Worm (Caenorhabditis elegans) whole organism, L1 larva: ENCODE data around the gene ZK1248.19.

Experiments used
- C04F5.9 ChIP-seq: sonication (generic microtip); optimal IDR thresholded peaks from 2 replicates; lab custom pipeline; 2016; ENCODE audit warnings: missing genetic modification characterization, missing compliant biosample characterization
- C16A3.4 ChIP-seq: fragments of 150-350 bp; optimal IDR thresholded peaks from 2 replicates; lab custom pipeline; 2014; ENCODE audit warnings: missing biosample characterization, missing genetic modification characterization
- F16B12.6 ChIP-seq: fragments of 150-350 bp; optimal IDR thresholded peaks from 2 replicates; lab custom pipeline; 2014; ENCODE audit warnings: missing biosample characterization, missing genetic modification characterization
- aha-1 ChIP-seq: fragments of 150-350 bp; optimal IDR thresholded peaks from 2 replicates; lab custom pipeline; 2014; ENCODE audit warnings: missing biosample characterization, missing genetic modification characterization
- alr-1 ChIP-seq: fragments of 200-800 bp; sonication (Bioruptor generic); optimal IDR thresholded peaks from 2 replicates; lab custom pipeline; 2018; ENCODE audit warnings: borderline replicate concordance, mild to moderate bottlenecking, missing genetic modification characterization, missing compliant biosample characterization
- aly-2 ChIP-seq: fragments of 150-350 bp; optimal IDR thresholded peaks from 2 replicates; lab custom pipeline; 2014; ENCODE audit warnings: missing biosample characterization, missing genetic modification characterization
- ama-1 ChIP-seq: fragments of 150-350 bp; optimal IDR thresholded peaks from 2 replicates; lab custom pipeline; 2014
- blmp-1 ChIP-seq: fragments of 150-350 bp; optimal IDR thresholded peaks from 2 replicates; lab custom pipeline; 2014; ENCODE audit warnings: missing biosample characterization, missing genetic modification characterization
- ceh-63 ChIP-seq: fragments of 200-800 bp; sonication (Bioruptor generic); optimal IDR thresholded peaks from 2 replicates; lab custom pipeline; 2018; ENCODE audit warnings: mild to moderate bottlenecking, missing genetic modification characterization, missing compliant biosample characterization
- ceh-8 ChIP-seq: fragments of 200-800 bp; sonication (Bioruptor generic); optimal IDR thresholded peaks from 2 replicates; lab custom pipeline; 2018; ENCODE audit warnings: mild to moderate bottlenecking, missing genetic modification characterization, moderate library complexity, missing compliant biosample characterization
- ceh-82 ChIP-seq, 3 experiments: fragments of 150-350 bp in 1 of 3; sonication (generic microtip) in 2 of 3; optimal IDR thresholded peaks; 2 replicates each; lab custom pipeline; 2014 to 2017; ENCODE audit warnings: missing biosample characterization in 3 of 3, missing genetic modification characterization in 3 of 3
- dpl-1 ChIP-seq, 3 experiments: fragments of 150-350 bp in 2 of 3; sonication (generic microtip) in 1 of 3; optimal IDR thresholded peaks; 2 replicates each; lab custom pipeline; 2014 to 2017; ENCODE audit warnings: missing biosample characterization in 3 of 3, missing genetic modification characterization in 3 of 3, missing genetic modification reagents in 3 of 3
- dsc-1 ChIP-seq: sonication (generic microtip); optimal IDR thresholded peaks from 2 replicates; lab custom pipeline; 2016; ENCODE audit warnings: mild to moderate bottlenecking, missing genetic modification characterization, missing compliant biosample characterization
- efl-1 ChIP-seq, 4 experiments: fragments of 150-350 bp; optimal IDR thresholded peaks in 3 of 4; peaks in 1 of 4; 1 replicate in 1 of 4; 2 replicates in 3 of 4; lab custom pipeline; 2014; ENCODE audit warnings: missing biosample characterization in 2 of 4, missing genetic modification characterization in 2 of 4, missing genetic modification reagents in 2 of 4
- egl-27 ChIP-seq, 2 experiments: fragments of 150-350 bp in 1 of 2; sonication (generic microtip); optimal IDR thresholded peaks; 3 replicates each; lab custom pipeline; 2017 to 2018; ENCODE audit warnings: missing biosample characterization in 2 of 2, missing genetic modification characterization in 2 of 2, missing genetic modification reagents in 2 of 2
- elt-2 ChIP-seq: sonication (generic microtip); optimal IDR thresholded peaks from 2 replicates; lab custom pipeline; 2016; ENCODE audit warnings: missing genetic modification characterization, mild to moderate bottlenecking, inconsistent platforms, missing compliant biosample characterization, missing genetic modification reagents
- elt-3 ChIP-seq, 6 experiments: fragments of 150-350 bp in 1 of 6; sonication (generic microtip); optimal IDR thresholded peaks; 2 replicates each; lab custom pipeline; 2017 to 2018; ENCODE audit warnings: missing biosample characterization in 6 of 6, missing genetic modification characterization in 6 of 6, inconsistent platforms in 1 of 6
- ets-5 ChIP-seq: fragments of 200-800 bp; sonication (Bioruptor generic); IDR thresholded peaks from 2 replicates; pipeline ENCODE4 v1.3.6; 2022; ENCODE audit warnings: missing genetic modification characterization, missing compliant biosample characterization
- fkh-10 ChIP-seq: sonication (generic microtip); optimal IDR thresholded peaks from 2 replicates; lab custom pipeline; 2017; ENCODE audit warnings: missing biosample characterization, missing genetic modification reagents, missing genetic modification characterization
- fos-1 ChIP-seq: fragments of 150-350 bp; optimal IDR thresholded peaks from 2 replicates; lab custom pipeline; 2014; ENCODE audit warnings: missing biosample characterization, missing genetic modification characterization
- grh-1 ChIP-seq: fragments of 200-800 bp; sonication (Bioruptor generic); IDR thresholded peaks from 2 replicates; pipeline ENCODE4 v1.3.6; 2022; ENCODE audit warnings: missing genetic modification reagents, missing genetic modification characterization, missing compliant biosample characterization
- hlh-4 ChIP-seq: sonication (generic microtip); optimal IDR thresholded peaks from 2 replicates; lab custom pipeline; 2016; ENCODE audit warnings: mild to moderate bottlenecking, missing genetic modification characterization, missing compliant biosample characterization
- jun-1 ChIP-seq: fragments of 150-350 bp; optimal IDR thresholded peaks from 2 replicates; lab custom pipeline; 2014; ENCODE audit warnings: missing biosample characterization, missing genetic modification reagents, missing genetic modification characterization
- lin-14 ChIP-seq: fragments of 200-800 bp; sonication (Bioruptor generic); optimal IDR thresholded peaks from 2 replicates; lab custom pipeline; 2018; ENCODE audit warnings: mild to moderate bottlenecking, missing genetic modification characterization, moderate library complexity, missing compliant biosample characterization
- lin-15B ChIP-seq: fragments of 150-350 bp; sonication (generic microtip); optimal IDR thresholded peaks from 3 replicates; lab custom pipeline; 2014; ENCODE audit warnings: missing biosample characterization, missing genetic modification characterization
- lin-35 ChIP-seq, 2 experiments: fragments of 150-350 bp; optimal IDR thresholded peaks; 2 replicates each; lab custom pipeline; 2014; ENCODE audit warnings: missing biosample characterization in 2 of 2, missing genetic modification characterization in 2 of 2, missing genetic modification reagents in 2 of 2
- lin-39 ChIP-seq: fragments of 150-350 bp; optimal IDR thresholded peaks from 2 replicates; lab custom pipeline; 2014; ENCODE audit warnings: missing biosample characterization, missing genetic modification reagents, missing genetic modification characterization
- lir-3 ChIP-seq: sonication (generic microtip); optimal IDR thresholded peaks from 2 replicates; lab custom pipeline; 2016; ENCODE audit warnings: mild to moderate bottlenecking, missing genetic modification characterization, moderate library complexity, missing compliant biosample characterization; ENCODE audit not compliant: poor library complexity
- lsy-2 ChIP-seq, 2 experiments: fragments of 150-350 bp; optimal IDR thresholded peaks; 2 replicates each; lab custom pipeline; 2014; ENCODE audit warnings: missing biosample characterization in 2 of 2, missing genetic modification characterization in 2 of 2
- mef-2 ChIP-seq: fragments of 150-350 bp; optimal IDR thresholded peaks from 2 replicates; lab custom pipeline; 2014; ENCODE audit warnings: missing biosample characterization, missing genetic modification characterization
- mep-1 ChIP-seq: fragments of 150-350 bp; optimal IDR thresholded peaks from 2 replicates; lab custom pipeline; 2014; ENCODE audit warnings: missing biosample characterization, missing genetic modification characterization
- nhr-12 ChIP-seq: sonication (generic microtip); optimal IDR thresholded peaks from 2 replicates; lab custom pipeline; 2017; ENCODE audit warnings: missing biosample characterization, missing genetic modification characterization
- nhr-20 ChIP-seq: sonication (generic microtip); optimal IDR thresholded peaks from 2 replicates; lab custom pipeline; 2016; ENCODE audit warnings: mild to moderate bottlenecking, missing genetic modification characterization, missing compliant biosample characterization
- nhr-28 ChIP-seq: fragments of 150-350 bp; optimal IDR thresholded peaks from 2 replicates; lab custom pipeline; 2014; ENCODE audit warnings: missing biosample characterization, missing genetic modification characterization
- nhr-47 ChIP-seq: sonication (generic microtip); optimal IDR thresholded peaks from 2 replicates; lab custom pipeline; 2016; ENCODE audit warnings: mild to moderate bottlenecking, missing genetic modification characterization, moderate library complexity, missing compliant biosample characterization
- nhr-84 ChIP-seq: sonication (generic microtip); optimal IDR thresholded peaks from 2 replicates; lab custom pipeline; 2017; ENCODE audit warnings: missing biosample characterization, missing genetic modification characterization
- nhr-90 ChIP-seq: sonication (generic microtip); optimal IDR thresholded peaks from 2 replicates; lab custom pipeline; 2016; ENCODE audit warnings: mild to moderate bottlenecking, missing genetic modification characterization, missing compliant biosample characterization; ENCODE audit not compliant: poor library complexity
- pax-3 ChIP-seq: fragments of 200-800 bp; sonication (Bioruptor generic); optimal IDR thresholded peaks from 2 replicates; lab custom pipeline; 2018; ENCODE audit warnings: mild to moderate bottlenecking, missing genetic modification characterization, moderate library complexity, missing compliant biosample characterization
- rnt-1 ChIP-seq: sonication (generic microtip); optimal IDR thresholded peaks from 2 replicates; lab custom pipeline; 2016; ENCODE audit warnings: mild to moderate bottlenecking, missing genetic modification characterization, moderate library complexity, missing compliant biosample characterization
- tbx-2 ChIP-seq: sonication (generic microtip); optimal IDR thresholded peaks from 2 replicates; lab custom pipeline; 2016; ENCODE audit warnings: missing genetic modification characterization, missing compliant biosample characterization
- unc-130 ChIP-seq: fragments of 150-350 bp; optimal IDR thresholded peaks from 2 replicates; lab custom pipeline; 2017; ENCODE audit warnings: missing biosample characterization, missing genetic modification characterization, inconsistent platforms
- unc-86 ChIP-seq: sonication (generic microtip); optimal IDR thresholded peaks from 2 replicates; lab custom pipeline; 2016; ENCODE audit warnings: missing genetic modification characterization, missing compliant biosample characterization
- vab-15 ChIP-seq: sonication (generic microtip); optimal IDR thresholded peaks from 2 replicates; lab custom pipeline; 2017; ENCODE audit warnings: missing genotype, mild to moderate bottlenecking, missing genetic modification characterization, missing compliant biosample characterization
- xbp-1 ChIP-seq: sonication (generic microtip); optimal IDR thresholded peaks from 2 replicates; lab custom pipeline; 2016; ENCODE audit warnings: missing genetic modification characterization, missing compliant biosample characterization
- zip-4 ChIP-seq: fragments of 200-800 bp; sonication (Bioruptor generic); optimal IDR thresholded peaks from 2 replicates; lab custom pipeline; 2018; ENCODE audit warnings: mild to moderate bottlenecking, missing genetic modification characterization, moderate library complexity, missing compliant biosample characterization
- ztf-11 ChIP-seq, 2 experiments: sonication (generic microtip); optimal IDR thresholded peaks; 2 replicates each; lab custom pipeline; 2016 to 2017; ENCODE audit warnings: missing genetic modification characterization in 2 of 2, missing biosample characterization in 1 of 2, missing compliant biosample characterization in 1 of 2

ZK1248.19 gene

ce11 chrII:5827364-5827763 is 11.8 kb downstream of the ZK1248.19 start, which contains the start of gene tbc-2:
Gene tbc-2, minus strand, starts transcription at chrII:5827443.
- peak; percentile 74 for TF ChIP-seq blmp-1 (tag; lab: Kevin White, UChicago)
- TF ChIP-seq elt-3 (tag; optimal IDR thresholded peaks at IDR 0.05; lab: Kevin White, UChicago) = peak in 1 of 6 experiments; percentile 36
- peak; percentile 30; the same call in 1 of the 2 replicates for TF ChIP-seq grh-1 (GFP tag; lab: Robert Waterston, UW)
- TF ChIP-seq lin-14 (GFP tag; lab: Kevin White, UChicago) = peak; percentile 51
- no peak for TF ChIP-seq pax-3 (tag; lab: Kevin White, UChicago)
- TF ChIP-seq fos-1 (tag; lab: Kevin White, UChicago) = no peak
- no peak for TF ChIP-seq zip-4 (GFP tag; lab: Kevin White, UChicago)
- TF ChIP-seq, all 84 proteins: peak for 4

DNA sequence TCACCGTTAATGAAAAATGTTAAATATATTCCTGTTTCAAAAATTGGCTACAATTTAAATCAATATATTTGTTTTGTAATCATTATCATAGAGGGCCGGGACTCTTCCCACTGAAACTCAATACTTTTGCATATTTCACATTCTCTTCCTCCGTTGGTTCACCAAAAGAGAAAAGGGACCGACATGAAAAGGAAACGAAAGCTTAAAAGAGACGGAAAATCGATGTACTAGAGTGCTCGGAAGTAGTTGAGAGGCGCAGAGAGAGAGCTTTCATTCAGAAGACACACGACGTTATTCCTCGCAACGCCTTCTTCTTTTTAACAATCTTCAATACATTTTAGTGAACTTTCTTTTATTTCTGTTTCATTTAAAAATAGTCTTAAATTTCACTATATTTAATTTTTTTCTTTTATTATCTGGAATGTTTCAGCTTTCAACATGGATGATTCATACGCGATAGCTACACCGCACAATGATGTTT is 18.9 kb downstream of the ZK1248.19 start, which contains the start of gene ehs-1:
ehs-1 (plus strand) TSS at position 431 of the 481 bp plus-strand sequence.
- TF ChIP-seq lin-14 (GFP tag; lab: Kevin White, UChicago) = peak; percentile 71
- TF ChIP-seq ceh-82 (tag; optimal IDR thresholded peaks at IDR 0.05; lab: Kevin White, UChicago) = peak in 2 of 3 experiments; percentile 21 to 49
- no peak for TF ChIP-seq mef-2 (tag; lab: Kevin White, UChicago)
- peak; percentile 29 for TF ChIP-seq fkh-10

- TF ChIP-seq tbx-2 (tag; lab: Kevin White, UChicago) = peak; percentile 59
- peak in 1 of 2 experiments; percentile 40 for TF ChIP-seq lsy-2 (tag; optimal IDR thresholded peaks at IDR 0.05; lab: Kevin White, UChicago)
- peak; percentile 28 for TF ChIP-seq elt-2 (tag; lab: Kevin White, UChicago)
- TF ChIP-seq ceh-8 (GFP tag; lab: Kevin White, UChicago) = no peak
- no peak for TF ChIP-seq unc-86 (tag; lab: Kevin White, UChicago)
- TF ChIP-seq ama-1 (lab: Kevin White, UChicago) = no peak
- peak; percentile 77 for TF ChIP-seq lir-3
- peak in 1 of 2 experiments; percentile 60 for TF ChIP-seq ztf-11 (tag; optimal IDR thresholded peaks at IDR 0.05; lab: Kevin White, UChicago)
- TF ChIP-seq zip-4 (GFP tag; lab: Kevin White, UChicago) = no peak
- TF ChIP-seq unc-130 (tag; lab: Kevin White, UChicago) = no peak
- TF ChIP-seq nhr-84 (tag; lab: Kevin White, UChicago) = no peak
- TF ChIP-seq lin-15B = no peak
- TF ChIP-seq ets-5 (GFP tag; lab: Robert Waterston, UW) = no peak
- no peak for TF ChIP-seq ceh-63 (GFP tag; lab: Kevin White, UChicago)
- peak; percentile 47 for TF ChIP-seq dsc-1
- TF ChIP-seq alr-1 = no peak
- no peak for TF ChIP-seq nhr-28 (tag; lab: Kevin White, UChicago)
- TF ChIP-seq nhr-20 (tag; lab: Kevin White, UChicago) = no peak
- peak; percentile 76 to 77 for TF ChIP-seq efl-1 (optimal IDR thresholded peaks at IDR 0.05; lab: Kevin White, UChicago)
- TF ChIP-seq efl-1 (GFP tag; optimal IDR thresholded peaks at IDR 0.05 in 1 of 2; lab: Kevin White, UChicago) = peak; percentile 69 to 96
- TF ChIP-seq hlh-4 (tag; lab: Kevin White, UChicago) = no peak
- TF ChIP-seq fkh-10 = no peak
- no peak for TF ChIP-seq vab-15 (tag; lab: Kevin White, UChicago)
- no peak for TF ChIP-seq mep-1 (tag; lab: Kevin White, UChicago)
- TF ChIP-seq blmp-1 (tag; lab: Kevin White, UChicago) = no peak
- TF ChIP-seq C16A3.4 (tag; lab: Kevin White, UChicago) = peak; percentile 15
- TF ChIP-seq dpl-1 (GFP tag; optimal IDR thresholded peaks at IDR 0.05; lab: Kevin White, UChicago) = peak; percentile 32 to 73 (median 71)
- TF ChIP-seq egl-27 (tag; optimal IDR thresholded peaks at IDR 0.05; lab: Kevin White, UChicago) = no peak
- peak; percentile 9 to 69 for TF ChIP-seq lin-35 (GFP tag; optimal IDR thresholded peaks at IDR 0.05; lab: Kevin White, UChicago)
- no peak for TF ChIP-seq nhr-12 (tag; lab: Kevin White, UChicago)
- peak; percentile 57 for TF ChIP-seq nhr-90
- TF ChIP-seq aha-1 (tag; lab: Kevin White, UChicago) = no peak
- no peak for TF ChIP-seq nhr-47
- TF ChIP-seq rnt-1 (tag; lab: Kevin White, UChicago) = peak; percentile 82
- no peak for TF ChIP-seq lin-39 (tag; lab: Kevin White, UChicago)
- TF ChIP-seq xbp-1 = peak; percentile 41
- no peak for TF ChIP-seq aly-2 (tag; lab: Kevin White, UChicago)
- no peak for TF ChIP-seq jun-1 (tag; lab: Kevin White, UChicago)
- no peak for TF ChIP-seq F16B12.6
- peak; percentile 65 for TF ChIP-seq lin-14 (GFP tag; lab: Kevin White, UChicago)
- peak; percentile 27 for TF ChIP-seq C04F5.9 (tag; lab: Kevin White, UChicago)
These were observed 19.6 kb downstream of the ZK1248.19 start for ce11 chrII:5819655-5820054.
